Worm (Caenorhabditis elegans) whole organism, L4/young adult: ENCODE data around the gene Y55F3AR.2.

Experiments used
- W03F9.2 ChIP-seq: fragments of 150-350 bp; optimal IDR thresholded peaks from 2 replicates; lab custom pipeline; 2014; ENCODE audit warnings: missing biosample characterization, missing genetic modification characterization
- him-1 ChIP-seq: sonication (generic microtip); optimal IDR thresholded peaks from 2 replicates; lab custom pipeline; 2016; ENCODE audit warnings: missing genotype, missing genetic modification reagents, missing genetic modification characterization, missing compliant biosample characterization

- TF ChIP-seq W03F9.2 (tag; lab: Kevin White, UChicago) = no peak
- no peak for TF ChIP-seq him-1 (tag; lab: Kevin White, UChicago)
These were observed 33.5 kb downstream of the Y55F3AR.2 start for ce11 chrIV:1127852-1128251.
